Worm (Caenorhabditis elegans) whole organism, L4 larva: ENCODE measurements around the gene fil-2.

Source experiments
- ces-1 ChIP-seq: fragments of 150-350 bp; sonication (generic microtip); optimal IDR thresholded peaks from 4 replicates; lab custom pipeline; 2014; ENCODE audit warnings: missing biosample characterization, missing genetic modification reagents, missing genetic modification characterization
- jun-1 ChIP-seq: fragments of 150-350 bp; optimal IDR thresholded peaks from 2 replicates; lab custom pipeline; 2014; ENCODE audit warnings: missing biosample characterization, missing genetic modification reagents, missing genetic modification characterization
- lin-1 ChIP-seq: fragments of 200-800 bp; sonication (Bioruptor generic); IDR thresholded peaks from 2 replicates; pipeline ENCODE4 v1.3.6; 2022; ENCODE audit warnings: missing genetic modification reagents, missing genetic modification characterization, missing compliant biosample characterization
- lin-39 ChIP-seq: fragments of 150-350 bp; optimal IDR thresholded peaks from 2 replicates; lab custom pipeline; 2014; ENCODE audit warnings: missing biosample characterization, missing genetic modification reagents, missing genetic modification characterization
- mxl-2 ChIP-seq: fragments of 200-800 bp; sonication (Bioruptor generic); conservative IDR thresholded peaks from 2 replicates; pipeline ENCODE4 v1.3.6; 2022; ENCODE audit warnings: missing genetic modification reagents, missing genetic modification characterization, missing compliant biosample characterization
- nhr-76 ChIP-seq: fragments of 150-350 bp; optimal IDR thresholded peaks from 2 replicates; lab custom pipeline; 2014; ENCODE audit warnings: missing biosample characterization, missing genetic modification characterization
- saeg-2 ChIP-seq: fragments of 200-800 bp; sonication (Bioruptor generic); IDR thresholded peaks from 2 replicates; pipeline ENCODE4 v1.3.6; 2022; ENCODE audit warnings: missing genetic modification reagents, missing genetic modification characterization, missing compliant biosample characterization
- set-16 ChIP-seq: fragments of 200-800 bp; sonication (Bioruptor generic); IDR thresholded peaks from 2 replicates; pipeline ENCODE4 v1.3.6; 2022; ENCODE audit warnings: missing genetic modification reagents, missing genetic modification characterization, missing compliant biosample characterization

DNA sequence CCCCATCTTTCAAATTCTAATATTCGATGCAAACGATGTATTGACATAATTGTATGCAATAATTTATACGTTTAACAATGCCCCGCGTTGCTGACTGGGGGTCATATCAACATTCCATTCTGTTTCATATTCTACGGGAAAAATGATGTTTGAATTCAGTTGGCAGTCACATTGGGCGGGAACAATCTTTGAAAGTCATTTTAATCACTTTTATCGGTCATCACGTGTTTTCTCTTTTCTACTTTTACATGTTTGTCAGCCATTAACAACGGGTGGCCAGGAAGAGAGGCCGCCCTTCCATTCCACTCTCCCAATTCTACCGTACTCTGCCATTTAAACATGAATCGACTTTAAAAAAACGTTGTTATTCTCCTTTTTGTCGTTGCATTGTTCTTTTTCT is 30.1 kb upstream of the fil-2 start:
- TF ChIP-seq saeg-2 (GFP tag; lab: Robert Waterston, UW) (no peak), set-16 (GFP tag; lab: Robert Waterston, UW) (no peak), mxl-2 (GFP tag; lab: Robert Waterston, UW) (no peak), lin-39 (no peak), ces-1 (GFP tag; lab: Kevin White, UChicago) (no peak), lin-1 (GFP tag; lab: Robert Waterston, UW) (no peak), nhr-76 (tag; lab: Kevin White, UChicago) (no peak), jun-1 (no peak)
